Worm (Caenorhabditis elegans) whole organism, L4 larva: ENCODE results near the gene clec-218.

Experiments used
- ZK337.2 ChIP-seq: fragments of 200-800 bp; sonication (Bioruptor generic); IDR thresholded peaks from 2 replicates; pipeline ENCODE4 v1.3.6; 2022; ENCODE audit warnings: missing genetic modification reagents, missing genetic modification characterization, missing compliant biosample characterization
- ama-1 ChIP-seq: fragments of 150-350 bp; optimal IDR thresholded peaks from 2 replicates; lab custom pipeline; 2014; ENCODE audit warnings: inconsistent platforms, mixed read lengths
- ceh-28 ChIP-seq: fragments of 150-350 bp; optimal IDR thresholded peaks from 2 replicates; lab custom pipeline; 2014; ENCODE audit warnings: missing biosample characterization, missing genetic modification reagents, missing genetic modification characterization
- daf-19 ChIP-seq: fragments of 200-800 bp; sonication (Bioruptor generic); conservative IDR thresholded peaks from 2 replicates; pipeline ENCODE4 v1.3.6; 2022; ENCODE audit warnings: missing genetic modification characterization, missing compliant biosample characterization
- jun-1 ChIP-seq: fragments of 150-350 bp; optimal IDR thresholded peaks from 2 replicates; lab custom pipeline; 2014; ENCODE audit warnings: missing biosample characterization, missing genetic modification reagents, missing genetic modification characterization
- nhr-237 ChIP-seq: sonication (generic microtip); optimal IDR thresholded peaks from 2 replicates; lab custom pipeline; 2017; ENCODE audit warnings: missing biosample characterization, missing genetic modification characterization
- nhr-6 ChIP-seq: fragments of 150-350 bp; optimal IDR thresholded peaks from 2 replicates; lab custom pipeline; 2014; ENCODE audit warnings: missing biosample characterization, missing genetic modification characterization
- nhr-77 ChIP-seq: fragments of 150-350 bp; optimal IDR thresholded peaks from 2 replicates; lab custom pipeline; 2014; ENCODE audit warnings: missing biosample characterization, missing genetic modification characterization
- pha-4 ChIP-seq, 2 experiments: fragments of 150-350 bp in 1 of 2; fragments of 200-800 bp in 1 of 2; sonication (Bioruptor generic) in 1 of 2; IDR thresholded peaks in 1 of 2; optimal IDR thresholded peaks in 1 of 2; 2 replicates each; pipeline versions ENCODE4 v1.3.6 to Lab custom; 2014 to 2022; ENCODE audit warnings: missing genetic modification characterization in 2 of 2, missing genetic modification reagents in 2 of 2, missing biosample characterization in 1 of 2, missing compliant biosample characterization in 1 of 2
- skn-1 ChIP-seq: fragments of 150-350 bp; optimal IDR thresholded peaks from 2 replicates; lab custom pipeline; 2014; ENCODE audit warnings: missing biosample characterization, missing genetic modification characterization
- unc-130 ChIP-seq: sonication (generic microtip); optimal IDR thresholded peaks from 2 replicates; lab custom pipeline; 2016; ENCODE audit warnings: missing genetic modification reagents, missing genetic modification characterization, missing compliant biosample characterization
- zag-1 ChIP-seq: fragments of 150-350 bp; optimal IDR thresholded peaks from 2 replicates; lab custom pipeline; 2014; ENCODE audit warnings: missing biosample characterization, missing genetic modification characterization

DNA sequence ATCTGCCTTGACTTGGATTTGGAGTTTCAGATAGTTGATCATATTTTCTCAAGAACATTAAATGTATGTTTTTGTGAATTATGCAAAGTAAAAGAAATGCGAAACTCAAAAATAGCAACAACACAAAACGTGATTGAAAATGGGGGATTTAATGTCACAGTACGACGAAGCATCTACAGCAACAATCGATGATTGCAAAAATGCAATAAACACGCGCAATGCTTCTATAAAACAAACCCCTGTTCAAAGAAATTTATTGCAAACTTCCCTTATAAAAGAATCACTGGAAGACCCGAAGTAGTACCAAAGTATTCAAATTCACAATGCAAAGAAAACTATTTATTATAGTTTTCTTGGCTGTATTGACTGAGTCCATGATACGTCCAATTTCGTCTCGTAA is 10.4 kb downstream of the clec-218 start, which contains the start of gene clec-219:
- TF ChIP-seq pha-4 (GFP tag; IDR thresholded peaks at IDR 0.05; lab: Robert Waterston, UW), result no peak
- no peak for TF ChIP-seq pha-4 (tag; optimal IDR thresholded peaks at IDR 0.05; lab: Kevin White, UChicago)
- TF ChIP-seq nhr-77, result no peak
- no peak for TF ChIP-seq zag-1 (tag; lab: Kevin White, UChicago)
- no peak for TF ChIP-seq jun-1 (tag; lab: Kevin White, UChicago)
- TF ChIP-seq daf-19 (GFP tag; lab: Robert Waterston, UW), result no peak
- no peak for TF ChIP-seq ceh-28
- TF ChIP-seq skn-1 (tag; lab: Kevin White, UChicago), result no peak
- no peak for TF ChIP-seq nhr-6 (tag; lab: Kevin White, UChicago)
- no peak for TF ChIP-seq unc-130 (GFP tag; lab: Kevin White, UChicago)
- TF ChIP-seq ZK337.2, result no peak
- no peak for TF ChIP-seq nhr-237
- TF ChIP-seq ama-1 (lab: Kevin White, UChicago), result no peak
